Fruit fly (Drosophila melanogaster): ENCODE data around the gene Diedel.

Diedel gene

DNA sequence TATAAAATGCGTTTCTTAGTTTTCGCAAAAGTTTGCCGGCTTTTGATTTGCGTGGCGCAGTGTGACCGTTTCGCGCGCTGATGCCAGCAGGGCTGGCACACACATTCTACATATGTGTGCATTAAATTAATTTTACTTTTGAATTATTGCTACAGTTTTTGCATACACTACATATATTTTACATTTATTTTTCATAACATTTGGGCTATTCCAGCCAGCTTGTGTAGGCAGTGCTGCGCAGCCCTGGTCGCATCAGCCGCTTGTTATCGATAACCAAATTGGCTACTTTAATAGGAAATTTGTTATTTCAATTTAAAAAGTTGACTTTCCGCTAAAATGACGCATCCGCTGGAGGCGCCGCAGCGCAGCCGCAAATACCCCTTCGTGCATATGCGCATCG is 4.4 kb upstream of the Diedel start, which contains the start of the genes CG2321 and CG2006 (continued):
- TF ChIP-seq tap (tag; optimal IDR thresholded peaks at IDR 0.05) = no peak
- peak; percentile 51 for TF ChIP-seq CG33557 (GFP tag; optimal IDR thresholded peaks at IDR 0.05)
- TF ChIP-seq vfl (GFP tag; optimal IDR thresholded peaks at IDR 0.05) = peak; percentile 39
- peak; percentile 6 for TF ChIP-seq CG4282 (GFP tag; optimal IDR thresholded peaks at IDR 0.05)
- TF ChIP-seq CG15514 (GFP tag; optimal IDR thresholded peaks at IDR 0.05) = peak; percentile 89
- no peak for TF ChIP-seq jigr1 (GFP tag; IDR thresholded peaks at IDR 0.05)
- peak; percentile 65 for TF ChIP-seq HLH4C (GFP tag; IDR thresholded peaks at IDR 0.05; ENCODE audit: partially characterized antibody)
- peak; percentile 53 for TF ChIP-seq CG10979 (tag; optimal IDR thresholded peaks at IDR 0.05)
- TF ChIP-seq CG1792 (GFP tag; optimal IDR thresholded peaks at IDR 0.05) = peak; percentile 20
- peak; percentile 81; the same call in 3 of the 4 replicates for TF ChIP-seq chinmo (GFP tag; IDR thresholded peaks at IDR 0.05; ENCODE audit: partially characterized antibody)
- TF ChIP-seq tin (GFP tag; optimal IDR thresholded peaks at IDR 0.05) = peak; percentile 68
- TF ChIP-seq CG16813 (GFP tag; IDR thresholded peaks at IDR 0.05; ENCODE audit: partially characterized antibody) = peak; percentile 58
- TF ChIP-seq Xrp1 (GFP tag; IDR thresholded peaks at IDR 0.05) = peak; percentile 79
- TF ChIP-seq CG17328 (GFP tag; IDR thresholded peaks at IDR 0.05) = peak; percentile 45; the same call in 1 of the 2 replicates
- peak; percentile 83 for TF ChIP-seq CG13287 (GFP tag; IDR thresholded peaks at IDR 0.05; ENCODE audit: partially characterized antibody)
- TF ChIP-seq Sry-δ (GFP tag; optimal IDR thresholded peaks at IDR 0.05) = peak; percentile 66
- peak; percentile 10 for TF ChIP-seq Nf-YB (GFP tag; optimal IDR thresholded peaks at IDR 0.05)
- TF ChIP-seq Bteb2 (GFP tag; optimal IDR thresholded peaks at IDR 0.05) = peak; percentile 12
- TF ChIP-seq Rfx (GFP tag; IDR thresholded peaks at IDR 0.05) = peak; percentile 81
- TF ChIP-seq CG11695 (GFP tag; IDR thresholded peaks at IDR 0.05) = 0 out of 3 replicates have a peak, but pooled peaks have one; percentile 23
- TF ChIP-seq ttk (GFP tag; IDR thresholded peaks at IDR 0.05) = no peak
- 0 out of 2 replicates have a peak, but pooled peaks have one; percentile 33 for TF ChIP-seq Ada2b (GFP tag; IDR thresholded peaks at IDR 0.05)
- peak; percentile 47 for TF ChIP-seq CG13775 (GFP tag; optimal IDR thresholded peaks at IDR 0.05)
- no peak for TF ChIP-seq CG15073 (GFP tag; optimal IDR thresholded peaks at IDR 0.05)
- TF ChIP-seq bbx (GFP tag; IDR thresholded peaks at IDR 0.05; ENCODE audit: partially characterized antibody) = peak; percentile 71
- peak; percentile 70 for TF ChIP-seq CG4617 (GFP tag; optimal IDR thresholded peaks at IDR 0.05; ENCODE audit: borderline replicate concordance)
- peak; percentile 38; the same call in 1 of the 2 replicates for TF ChIP-seq CG7372 (GFP tag; IDR thresholded peaks at IDR 0.05)
- peak; percentile 76 for TF ChIP-seq CG17186 (GFP tag; optimal IDR thresholded peaks at IDR 0.05)
- peak; percentile 57; the same call in 1 of the 3 replicates for TF ChIP-seq CG2199 (GFP tag; IDR thresholded peaks at IDR 0.05)
- no peak for TF ChIP-seq grn (GFP tag; optimal IDR thresholded peaks at IDR 0.05)
- TF ChIP-seq scrt (GFP tag; optimal IDR thresholded peaks at IDR 0.05) = no peak
- TF ChIP-seq NK7.1 (GFP tag; optimal IDR thresholded peaks at IDR 0.05) = no peak
- TF ChIP-seq wdn (GFP tag; IDR thresholded peaks at IDR 0.05) = no peak
- peak; percentile 12 for TF ChIP-seq slp2 (GFP tag; optimal IDR thresholded peaks at IDR 0.05)
- no peak for TF ChIP-seq org-1 (GFP tag; optimal IDR thresholded peaks at IDR 0.05)
- TF ChIP-seq nmo (GFP tag; optimal IDR thresholded peaks at IDR 0.05) = peak; percentile 70
- no peak for TF ChIP-seq CG10274 (GFP tag; optimal IDR thresholded peaks at IDR 0.05)
- TF ChIP-seq ind (GFP tag; optimal IDR thresholded peaks at IDR 0.05) = peak; percentile 45
- peak; percentile 64 for TF ChIP-seq nerfin-2 (GFP tag; IDR thresholded peaks at IDR 0.05; ENCODE audit: partially characterized antibody)
- peak; percentile 50 for TF ChIP-seq NfI (GFP tag; optimal IDR thresholded peaks at IDR 0.05)
- peak; percentile 2 for TF ChIP-seq CG4820 (GFP tag; optimal IDR thresholded peaks at IDR 0.05)
- TF ChIP-seq sob (GFP tag; IDR thresholded peaks at IDR 0.05) = peak; percentile 55
- TF ChIP-seq CG6654 (GFP tag; optimal IDR thresholded peaks at IDR 0.05) = no peak
- TF ChIP-seq zfh2 (GFP tag; optimal IDR thresholded peaks at IDR 0.05) = peak; percentile 60
- peak; percentile 92 for TF ChIP-seq Med (GFP tag)
- peak; percentile 53 for TF ChIP-seq dpn (GFP tag; optimal IDR thresholded peaks at IDR 0.05)
- TF ChIP-seq CG6175 (GFP tag; IDR thresholded peaks at IDR 0.05) = peak; percentile 13; the same call in 1 of the 3 replicates
- no peak for TF ChIP-seq sim (GFP tag; IDR thresholded peaks at IDR 0.05)
- TF ChIP-seq CG18599 (GFP tag; optimal IDR thresholded peaks at IDR 0.05) = peak; percentile 41
- TF ChIP-seq ci (GFP tag; IDR thresholded peaks at IDR 0.05) = peak; percentile 59; the same call in 2 of the 3 replicates
